Worm (Caenorhabditis elegans): ENCODE results near the gene unc-80.

The unc-80 gene

ce11 chrV:20879069-20879667, at the start of gene unc-80:
Gene unc-80, plus strand, starts transcription at chrV:20879601.
- TF ChIP-seq ztf-11 (tag; optimal IDR thresholded peaks at IDR 0.05) (no peak), nhr-23 (tag; optimal IDR thresholded peaks at IDR 0.05) (no peak), nhr-28 (tag; optimal IDR thresholded peaks at IDR 0.05) (no peak), ztf-4 (tag; optimal IDR thresholded peaks at IDR 0.05) (no peak), nhr-43 (tag; optimal IDR thresholded peaks at IDR 0.05; ENCODE audit: poor library complexity, severe bottlenecking) (no peak), nhr-25 (tag; optimal IDR thresholded peaks at IDR 0.05) (no peak), lsy-12 (tag; optimal IDR thresholded peaks at IDR 0.05) (no peak), pha-4 (tag; optimal IDR thresholded peaks at IDR 0.05) (no peak), nhr-67 (tag; optimal IDR thresholded peaks at IDR 0.05) (no peak), jun-1 (tag; optimal IDR thresholded peaks at IDR 0.05) (no peak), nhr-237 (tag; optimal IDR thresholded peaks at IDR 0.05) (no peak), ceh-16 (tag; optimal IDR thresholded peaks at IDR 0.05) (no peak), ama-1 (optimal IDR thresholded peaks at IDR 0.05) (no peak), fos-1 (tag; optimal IDR thresholded peaks at IDR 0.05) (no peak), unc-62 (GFP tag; optimal IDR thresholded peaks at IDR 0.05) (no peak), nhr-11 (tag; optimal IDR thresholded peaks at IDR 0.05) (no peak), ceh-9 (tag; optimal IDR thresholded peaks at IDR 0.05) (no peak), egl-27 (tag; optimal IDR thresholded peaks at IDR 0.05) (no peak), R02D3.7 (tag; optimal IDR thresholded peaks at IDR 0.05) (no peak), nhr-12 (tag; optimal IDR thresholded peaks at IDR 0.05) (no peak), nhr-77 (tag; optimal IDR thresholded peaks at IDR 0.05) (no peak), ceh-28 (tag; optimal IDR thresholded peaks at IDR 0.05) (no peak), mml-1 (tag; optimal IDR thresholded peaks at IDR 0.05) (no peak), snpc-4 (tag; optimal IDR thresholded peaks at IDR 0.05) (no peak), ceh-82 (tag; optimal IDR thresholded peaks at IDR 0.05) (no peak), eor-1 (tag; optimal IDR thresholded peaks at IDR 0.05) (no peak), skn-1 (tag; optimal IDR thresholded peaks at IDR 0.05) (peak; percentile 32), pqm-1 (tag; optimal IDR thresholded peaks at IDR 0.05) (peak; percentile 11), fkh-10 (GFP tag; optimal IDR thresholded peaks at IDR 0.05) (peak; percentile 4), nhr-76 (tag; optimal IDR thresholded peaks at IDR 0.05) (no peak), sea-2 (GFP tag; optimal IDR thresholded peaks at IDR 0.05) (no peak), lin-39 (tag; optimal IDR thresholded peaks at IDR 0.05) (peak; percentile 51), mdl-1 (tag; optimal IDR thresholded peaks at IDR 0.05) (no peak), aly-2 (tag; optimal IDR thresholded peaks at IDR 0.05) (no peak), unc-39 (tag; optimal IDR thresholded peaks at IDR 0.05) (no peak), elt-1 (tag; optimal IDR thresholded peaks at IDR 0.05) (peak; percentile 2), egl-5 (tag; optimal IDR thresholded peaks at IDR 0.05) (peak; percentile 81), fkh-2 (tag; optimal IDR thresholded peaks at IDR 0.05) (no peak), elt-2 (tag; optimal IDR thresholded peaks at IDR 0.05) (no peak), nfya-1 (tag; optimal IDR thresholded peaks at IDR 0.05; ENCODE audit: insufficient read depth) (peak; percentile 81), zag-1 (tag; optimal IDR thresholded peaks at IDR 0.05) (no peak), ZK546.5 (tag; optimal IDR thresholded peaks at IDR 0.05) (no peak), tbx-2 (tag; optimal IDR thresholded peaks at IDR 0.05) (peak; percentile 5), elt-3 (tag; optimal IDR thresholded peaks at IDR 0.05) (no peak), lin-15B (tag; optimal IDR thresholded peaks at IDR 0.05) (peak; percentile 31), hmg-11 (tag; optimal IDR thresholded peaks at IDR 0.05) (peak; percentile 63), daf-12 (tag; optimal IDR thresholded peaks at IDR 0.05) (no peak)

Data from whole organism, L3 larva.